Worm (Caenorhabditis elegans) whole organism, mixed stage, embryonic: ENCODE data around the gene T01B7.13.

Experiments used
- M03D4.4 ChIP-seq: sonication (generic microtip); optimal IDR thresholded peaks from 2 replicates; lab custom pipeline; 2017; ENCODE audit warnings: mild to moderate bottlenecking, missing genetic modification characterization, missing compliant biosample characterization
- blmp-1 ChIP-seq: fragments of 150-350 bp; optimal IDR thresholded peaks from 2 replicates; lab custom pipeline; 2014; ENCODE audit warnings: missing biosample characterization, missing genetic modification characterization
- ceh-39 ChIP-seq: fragments of 150-350 bp; optimal IDR thresholded peaks from 2 replicates; lab custom pipeline; 2014; ENCODE audit warnings: missing biosample characterization, missing genetic modification characterization
- ceh-43 ChIP-seq: fragments of 200-800 bp; sonication (Bioruptor generic); optimal IDR thresholded peaks from 2 replicates; lab custom pipeline; 2018; ENCODE audit warnings: mild to moderate bottlenecking, missing genetic modification characterization, moderate library complexity, missing compliant biosample characterization
- ceh-83 ChIP-seq: fragments of 200-800 bp; sonication (Bioruptor generic); optimal IDR thresholded peaks from 2 replicates; lab custom pipeline; 2018; ENCODE audit warnings: mild to moderate bottlenecking, missing genetic modification characterization, missing compliant biosample characterization
- ces-1 ChIP-seq: fragments of 150-350 bp; optimal IDR thresholded peaks from 2 replicates; lab custom pipeline; 2014; ENCODE audit warnings: missing biosample characterization, missing genetic modification reagents, missing genetic modification characterization
- cnd-1 ChIP-seq: fragments of 200-800 bp; sonication (Bioruptor generic); optimal IDR thresholded peaks from 2 replicates; lab custom pipeline; 2018; ENCODE audit warnings: mild to moderate bottlenecking, missing genetic modification characterization, missing compliant biosample characterization
- drap-1 ChIP-seq: fragments of 200-800 bp; sonication (Bioruptor generic); optimal IDR thresholded peaks from 3 replicates; lab custom pipeline; 2018; ENCODE audit warnings: mild to moderate bottlenecking, missing genetic modification characterization, missing compliant biosample characterization
- elt-1 ChIP-seq: sonication (generic microtip); optimal IDR thresholded peaks from 2 replicates; lab custom pipeline; 2017; ENCODE audit warnings: missing genetic modification characterization, mild to moderate bottlenecking, missing compliant biosample characterization, antibody characterized with exemption, moderate library complexity, borderline replicate concordance; ENCODE audit not compliant: insufficient read depth
- elt-3 ChIP-seq: fragments of 150-350 bp; optimal IDR thresholded peaks from 2 replicates; lab custom pipeline; 2014; ENCODE audit warnings: missing biosample characterization, missing genetic modification characterization
- flh-1 ChIP-seq: fragments of 200-800 bp; sonication (Bioruptor generic); optimal IDR thresholded peaks from 2 replicates; lab custom pipeline; 2018; ENCODE audit warnings: mild to moderate bottlenecking, missing genetic modification characterization, moderate library complexity, missing compliant biosample characterization
- hlh-1 ChIP-seq: fragments of 150-350 bp; optimal IDR thresholded peaks from 2 replicates; lab custom pipeline; 2014; ENCODE audit warnings: missing biosample characterization, missing genetic modification reagents, missing genetic modification characterization
- lin-13 ChIP-seq: fragments of 150-350 bp; optimal IDR thresholded peaks from 2 replicates; lab custom pipeline; 2014; ENCODE audit warnings: missing biosample characterization, missing genetic modification characterization
- lin-32 ChIP-seq: fragments of 200-800 bp; sonication (Bioruptor generic); optimal IDR thresholded peaks from 2 replicates; lab custom pipeline; 2018; ENCODE audit warnings: mild to moderate bottlenecking, missing genetic modification characterization, missing compliant biosample characterization
- lsy-2 ChIP-seq: fragments of 150-350 bp; optimal IDR thresholded peaks from 2 replicates; lab custom pipeline; 2014; ENCODE audit warnings: missing biosample characterization, missing genetic modification characterization
- mab-5 ChIP-seq: fragments of 150-350 bp; optimal IDR thresholded peaks from 2 replicates; lab custom pipeline; 2014; ENCODE audit warnings: missing biosample characterization, missing genetic modification characterization
- mep-1 ChIP-seq: fragments of 150-350 bp; optimal IDR thresholded peaks from 2 replicates; lab custom pipeline; 2017; ENCODE audit warnings: missing biosample characterization, missing genetic modification reagents, missing genetic modification characterization, inconsistent platforms
- mls-2 ChIP-seq: sonication (generic microtip); optimal IDR thresholded peaks from 2 replicates; lab custom pipeline; 2016; ENCODE audit warnings: mild to moderate bottlenecking, missing genetic modification characterization, moderate library complexity, missing compliant biosample characterization
- nhr-12 ChIP-seq: fragments of 150-350 bp; optimal IDR thresholded peaks from 2 replicates; lab custom pipeline; 2014; ENCODE audit warnings: missing biosample characterization, missing genetic modification characterization
- nhr-2 ChIP-seq: fragments of 150-350 bp; optimal IDR thresholded peaks from 2 replicates; lab custom pipeline; 2014; ENCODE audit warnings: missing biosample characterization, missing genetic modification characterization
- nhr-237 ChIP-seq: fragments of 150-350 bp; optimal IDR thresholded peaks from 2 replicates; lab custom pipeline; 2014; ENCODE audit warnings: missing biosample characterization, missing genetic modification characterization
- nhr-28 ChIP-seq: fragments of 150-350 bp; optimal IDR thresholded peaks from 2 replicates; lab custom pipeline; 2014; ENCODE audit warnings: missing biosample characterization, missing genetic modification characterization
- nhr-76 ChIP-seq: sonication (generic microtip); optimal IDR thresholded peaks from 2 replicates; lab custom pipeline; 2017; ENCODE audit warnings: missing biosample characterization, missing genetic modification characterization
- pha-4 ChIP-seq: fragments of 150-350 bp; optimal IDR thresholded peaks from 2 replicates; lab custom pipeline; 2018; ENCODE audit warnings: missing biosample characterization, missing genetic modification reagents, missing genetic modification characterization
- sem-2 ChIP-seq: fragments of 200-800 bp; sonication (Bioruptor generic); optimal IDR thresholded peaks from 2 replicates; lab custom pipeline; 2018; ENCODE audit warnings: mild to moderate bottlenecking, missing genetic modification characterization, missing compliant biosample characterization
- snpc-4 ChIP-seq: fragments of 150-350 bp; optimal IDR thresholded peaks from 2 replicates; lab custom pipeline; 2014; ENCODE audit warnings: missing biosample characterization, missing genetic modification characterization
- sptf-1 ChIP-seq: sonication (generic microtip); optimal IDR thresholded peaks from 2 replicates; lab custom pipeline; 2017; ENCODE audit warnings: mild to moderate bottlenecking, missing genetic modification characterization, moderate library complexity, missing compliant biosample characterization
- tbx-8 ChIP-seq: fragments of 200-800 bp; sonication (Bioruptor generic); optimal IDR thresholded peaks from 2 replicates; lab custom pipeline; 2018; ENCODE audit warnings: mild to moderate bottlenecking, missing genetic modification characterization, moderate library complexity, missing compliant biosample characterization
- unc-120 ChIP-seq: sonication (generic microtip); optimal IDR thresholded peaks from 2 replicates; lab custom pipeline; 2017; ENCODE audit warnings: missing genetic modification characterization, missing compliant biosample characterization; ENCODE audit not compliant: poor library complexity, severe bottlenecking
- unc-39 ChIP-seq: fragments of 150-350 bp; optimal IDR thresholded peaks from 2 replicates; lab custom pipeline; 2014; ENCODE audit warnings: missing biosample characterization, missing genetic modification characterization
- unc-62 ChIP-seq: fragments of 150-350 bp; optimal IDR thresholded peaks from 2 replicates; lab custom pipeline; 2014; ENCODE audit warnings: missing biosample characterization, missing genetic modification reagents, missing genetic modification characterization
- zip-8 ChIP-seq: fragments of 150-350 bp; optimal IDR thresholded peaks from 2 replicates; lab custom pipeline; 2014; ENCODE audit warnings: missing biosample characterization, missing genetic modification characterization
- ztf-11 ChIP-seq: fragments of 150-350 bp; optimal IDR thresholded peaks from 2 replicates; lab custom pipeline; 2014; ENCODE audit warnings: missing biosample characterization, missing genetic modification characterization

The T01B7.13 gene

DNA sequence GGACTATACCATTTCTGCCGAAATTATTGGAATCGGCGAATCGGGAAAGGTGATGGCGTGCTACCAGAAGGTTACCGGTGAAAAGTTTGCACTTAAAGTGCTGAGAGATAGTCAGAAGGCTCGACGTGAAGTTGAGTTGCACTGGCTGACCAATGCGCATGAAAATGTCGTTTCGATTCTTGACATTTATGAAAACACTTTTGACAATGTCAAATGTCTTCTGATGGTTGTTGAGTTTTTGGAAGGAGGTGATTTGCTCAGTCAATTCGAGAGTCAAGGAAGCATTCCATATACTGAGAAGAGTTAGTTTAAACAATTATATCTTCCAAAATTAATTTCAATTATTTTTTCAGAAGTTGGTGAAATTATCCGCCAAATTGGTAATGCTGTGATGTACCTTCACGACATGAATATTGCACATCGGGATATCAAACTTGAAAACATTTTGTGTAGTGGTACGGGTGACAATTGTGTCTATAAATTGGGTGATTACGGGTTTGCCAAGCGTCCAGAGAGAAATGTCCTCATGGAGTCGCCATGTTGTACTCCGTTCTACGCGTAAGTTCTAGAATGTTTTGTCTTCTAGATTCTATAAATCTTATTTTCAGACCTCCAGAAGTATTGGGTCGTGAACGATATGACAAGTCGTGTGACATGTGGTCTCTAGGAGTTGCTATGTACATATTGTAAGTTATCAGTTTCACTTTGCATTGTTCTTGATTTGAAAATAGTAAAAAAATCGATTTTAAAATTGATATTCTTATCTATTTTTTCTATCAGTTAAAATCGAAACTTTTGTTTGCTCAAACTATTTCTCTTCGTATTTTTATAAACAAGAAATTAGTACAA, 30.5 kb downstream of the T01B7.13 start:
- TF ChIP-seq M03D4.4 (tag; lab: Kevin White, UChicago) = no peak
- TF ChIP-seq hlh-1 (tag; lab: Kevin White, UChicago) = no peak
- TF ChIP-seq nhr-2 (tag; lab: Kevin White, UChicago) = no peak

DNA sequence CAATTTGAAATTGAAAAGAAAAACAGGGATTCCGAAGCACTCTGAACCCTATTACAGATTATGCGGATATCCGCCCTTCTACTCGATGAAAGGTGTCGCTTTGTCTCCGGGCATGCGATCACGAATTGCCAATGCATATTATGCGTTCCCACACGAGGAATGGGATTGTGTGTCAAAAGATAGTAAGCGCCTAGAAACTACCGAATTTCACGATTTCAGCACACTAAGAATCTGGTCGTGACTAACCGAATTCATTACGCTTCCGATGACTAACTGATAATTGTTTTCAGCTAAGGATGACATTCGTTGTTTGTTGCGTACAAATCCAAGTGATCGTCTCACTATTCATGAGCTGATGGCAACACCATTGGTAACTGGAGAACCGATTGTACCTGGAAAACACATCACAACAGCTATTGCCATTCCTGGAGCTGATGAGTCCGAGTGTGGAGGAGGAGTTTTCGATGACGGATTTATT, 31.1 kb downstream of the T01B7.13 start:
- TF ChIP-seq nhr-76 = no peak

DNA sequence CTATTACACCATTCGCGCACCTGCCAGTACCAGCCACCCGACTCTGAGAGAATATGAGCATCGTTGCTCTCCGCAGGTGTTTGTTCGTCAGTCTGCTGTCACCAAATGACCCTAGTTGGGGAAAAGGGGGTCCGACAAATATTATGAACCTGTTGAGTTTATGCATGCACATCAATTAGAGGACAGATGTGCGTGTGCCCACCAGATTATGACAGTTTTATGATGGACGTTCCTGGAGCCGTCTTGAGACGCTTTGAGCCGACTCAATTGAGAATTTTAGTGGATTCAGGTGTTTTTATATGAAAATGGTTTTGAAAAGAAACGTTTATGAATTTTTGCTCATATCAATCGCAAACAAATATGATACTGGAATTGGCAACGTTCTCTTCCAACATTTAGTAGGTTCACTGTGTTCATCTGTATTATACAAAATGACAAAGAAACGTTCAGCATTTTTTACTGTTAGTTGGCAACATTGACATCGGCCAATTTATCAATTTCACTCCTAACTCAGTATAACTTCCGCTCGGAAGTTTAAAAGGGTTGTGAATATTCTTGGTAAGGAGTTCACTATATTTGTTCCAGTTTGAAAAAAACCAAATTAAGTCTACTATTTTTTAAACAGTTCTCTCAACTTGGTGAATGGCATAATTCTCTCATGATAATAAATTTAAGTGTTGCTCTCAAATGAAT, 32.2 kb downstream of the T01B7.13 start:
- no peak for TF ChIP-seq pha-4 (tag; lab: Kevin White, UChicago)
- TF ChIP-seq nhr-12 (tag; lab: Kevin White, UChicago) = no peak
- TF ChIP-seq unc-120 (tag; lab: Kevin White, UChicago) = peak; percentile 1
- no peak for TF ChIP-seq mep-1 (tag; lab: Kevin White, UChicago)
- no peak for TF ChIP-seq sem-2 (GFP tag; lab: Kevin White, UChicago)
- no peak for TF ChIP-seq drap-1
- no peak for TF ChIP-seq mab-5 (tag; lab: Kevin White, UChicago)
- TF ChIP-seq lin-13 = no peak
- no peak for TF ChIP-seq unc-39 (tag; lab: Kevin White, UChicago)
- TF ChIP-seq lin-32 (GFP tag; lab: Kevin White, UChicago) = no peak
- TF ChIP-seq hlh-1 (tag; lab: Kevin White, UChicago) = peak; percentile 41
- no peak for TF ChIP-seq lsy-2 (tag; lab: Kevin White, UChicago)
- TF ChIP-seq nhr-28 = no peak
- no peak for TF ChIP-seq zip-8 (tag; lab: Kevin White, UChicago)
- TF ChIP-seq nhr-237 = no peak
- TF ChIP-seq ztf-11 (tag; lab: Kevin White, UChicago) = no peak
- no peak for TF ChIP-seq snpc-4 (tag; lab: Kevin White, UChicago)
- TF ChIP-seq nhr-2 (tag; lab: Kevin White, UChicago) = peak; percentile 86
- TF ChIP-seq elt-1 (tag; lab: Kevin White, UChicago) = no peak
- TF ChIP-seq ceh-83 = no peak
- peak; percentile 78 for TF ChIP-seq unc-62 (GFP tag; lab: Kevin White, UChicago)
- TF ChIP-seq sptf-1 (tag; lab: Kevin White, UChicago) = no peak
- TF ChIP-seq ces-1 (GFP tag; lab: Kevin White, UChicago) = no peak
- no peak for TF ChIP-seq flh-1
- no peak for TF ChIP-seq ceh-39 (tag; lab: Kevin White, UChicago)
- no peak for TF ChIP-seq elt-3 (tag; lab: Kevin White, UChicago)
- no peak for TF ChIP-seq nhr-76
- peak; percentile 59 for TF ChIP-seq cnd-1 (tag; lab: Kevin White, UChicago)
- no peak for TF ChIP-seq blmp-1 (tag; lab: Kevin White, UChicago)
- no peak for TF ChIP-seq tbx-8
- TF ChIP-seq mls-2 = no peak

- TF ChIP-seq drap-1 (peak; percentile 55), ces-1 (GFP tag; lab: Kevin White, UChicago) (peak; percentile 30), ceh-43 (GFP tag; lab: Kevin White, UChicago) (peak; percentile 29), nhr-76 (no peak), M03D4.4 (tag; lab: Kevin White, UChicago) (peak; percentile 40), mep-1 (tag; lab: Kevin White, UChicago) (peak; percentile 8), snpc-4 (tag; lab: Kevin White, UChicago) (no peak), cnd-1 (tag; lab: Kevin White, UChicago) (peak; percentile 63), unc-62 (GFP tag; lab: Kevin White, UChicago) (peak; percentile 65), unc-120 (tag; lab: Kevin White, UChicago) (peak; percentile 24), elt-1 (tag; lab: Kevin White, UChicago) (no peak), nhr-2 (tag; lab: Kevin White, UChicago) (peak; percentile 7), mls-2 (peak; percentile 68), mab-5 (tag; lab: Kevin White, UChicago) (peak; percentile 32), tbx-8 (no peak), pha-4 (tag; lab: Kevin White, UChicago) (peak; percentile 69)
Observed at ce11 chrII:8747939-8748352, 32.7 kb downstream of the T01B7.13 start.
